Worm (Caenorhabditis elegans) whole organism, L4 larva: ENCODE measurements around the gene nhr-268.

Source experiments
- F37D6.2 ChIP-seq: sonication (generic microtip); optimal IDR thresholded peaks from 2 replicates; lab custom pipeline; 2016; ENCODE audit warnings: mild to moderate bottlenecking, missing genetic modification characterization, missing compliant biosample characterization
- F44E2.7 ChIP-seq: fragments of 200-800 bp; sonication (Bioruptor generic); IDR thresholded peaks from 2 replicates; pipeline ENCODE4 v2.1.2; 2022; ENCODE audit warnings: missing genetic modification characterization, missing compliant biosample characterization
- T20F7.1 ChIP-seq: fragments of 200-800 bp; sonication (Bioruptor generic); optimal IDR thresholded peaks from 2 replicates; lab custom pipeline; 2018; ENCODE audit warnings: mild to moderate bottlenecking, missing genetic modification characterization, missing compliant biosample characterization
- T26A8.4 ChIP-seq: fragments of 200-800 bp; sonication (Bioruptor generic); IDR thresholded peaks from 2 replicates; pipeline ENCODE4 v1.3.6; 2022; ENCODE audit warnings: missing genetic modification characterization, missing compliant biosample characterization
- Y105C5A.15 ChIP-seq: fragments of 200-800 bp; sonication (Bioruptor generic); IDR thresholded peaks from 2 replicates; pipeline ENCODE4 v1.3.6; 2022; ENCODE audit warnings: missing genetic modification characterization, missing compliant biosample characterization
- Y5F2A.4 ChIP-seq: fragments of 200-800 bp; sonication (Bioruptor generic); optimal IDR thresholded peaks from 2 replicates; lab custom pipeline; 2018; ENCODE audit warnings: mild to moderate bottlenecking, missing genetic modification characterization, missing compliant biosample characterization
- ZK546.5 ChIP-seq, 2 experiments: sonication (generic microtip); optimal IDR thresholded peaks; 2 replicates each; lab custom pipeline; 2017; ENCODE audit warnings: missing biosample characterization in 2 of 2, missing genetic modification characterization in 2 of 2
- aha-1 ChIP-seq: fragments of 150-350 bp; peaks from one replicate; lab custom pipeline; 2014; ENCODE audit warnings: missing biosample characterization, missing genetic modification characterization
- aly-2 ChIP-seq: sonication (generic microtip); optimal IDR thresholded peaks from 2 replicates; lab custom pipeline; 2018; ENCODE audit warnings: missing biosample characterization, missing genetic modification characterization
- attf-4 ChIP-seq: sonication (generic microtip); optimal IDR thresholded peaks from 3 replicates; lab custom pipeline; 2017; ENCODE audit warnings: missing biosample characterization, missing genetic modification characterization
- ceh-32 ChIP-seq: sonication (generic microtip); optimal IDR thresholded peaks from 2 replicates; lab custom pipeline; 2016; ENCODE audit warnings: mild to moderate bottlenecking, missing genetic modification characterization, missing compliant biosample characterization; ENCODE audit not compliant: poor library complexity
- ceh-62 ChIP-seq: sonication (generic microtip); optimal IDR thresholded peaks from 2 replicates; lab custom pipeline; 2017; ENCODE audit warnings: missing biosample characterization, missing genetic modification characterization
- ctbp-1 ChIP-seq: fragments of 200-800 bp; sonication (Bioruptor generic); IDR thresholded peaks from 2 replicates; pipeline ENCODE4 v1.3.6; 2022; ENCODE audit warnings: missing genetic modification reagents, missing genetic modification characterization, missing compliant biosample characterization
- daf-12 ChIP-seq: fragments of 150-350 bp; optimal IDR thresholded peaks from 2 replicates; lab custom pipeline; 2014; ENCODE audit warnings: missing biosample characterization, missing genetic modification reagents, missing genetic modification characterization
- daf-19 ChIP-seq: fragments of 200-800 bp; sonication (Bioruptor generic); conservative IDR thresholded peaks from 2 replicates; pipeline ENCODE4 v1.3.6; 2022; ENCODE audit warnings: missing genetic modification characterization, missing compliant biosample characterization
- dmd-9 ChIP-seq: fragments of 200-800 bp; sonication (Bioruptor generic); IDR thresholded peaks from 2 replicates; pipeline ENCODE4 v1.3.6; 2022; ENCODE audit warnings: missing genetic modification reagents, missing genetic modification characterization, missing compliant biosample characterization
- egl-27 ChIP-seq: sonication (generic microtip); optimal IDR thresholded peaks from 3 replicates; lab custom pipeline; 2017; ENCODE audit warnings: missing biosample characterization, missing genetic modification reagents, missing genetic modification characterization
- fos-1 ChIP-seq: fragments of 150-350 bp; optimal IDR thresholded peaks from 2 replicates; lab custom pipeline; 2014; ENCODE audit warnings: missing biosample characterization, missing genetic modification characterization
- hmg-1.1 ChIP-seq: fragments of 200-800 bp; sonication (Bioruptor generic); IDR thresholded peaks from 2 replicates; pipeline ENCODE4 v1.3.6; 2022; ENCODE audit warnings: missing genetic modification reagents, missing genetic modification characterization, missing compliant biosample characterization
- lin-13 ChIP-seq: fragments of 150-350 bp; optimal IDR thresholded peaks from 2 replicates; lab custom pipeline; 2014; ENCODE audit warnings: missing biosample characterization, missing genetic modification reagents, missing genetic modification characterization
- lin-29 ChIP-seq: fragments of 200-800 bp; sonication (Bioruptor generic); IDR thresholded peaks from 2 replicates; pipeline ENCODE4 v1.3.6; 2022; ENCODE audit warnings: missing genetic modification reagents, missing genetic modification characterization, missing compliant biosample characterization
- lin-38 ChIP-seq: fragments of 200-800 bp; sonication (Bioruptor generic); IDR thresholded peaks from 2 replicates; pipeline ENCODE4 v1.3.6; 2022; ENCODE audit warnings: missing genetic modification reagents, missing genetic modification characterization, missing compliant biosample characterization
- lsy-2 ChIP-seq, 2 experiments: fragments of 150-350 bp in 1 of 2; sonication (generic microtip) in 1 of 2; optimal IDR thresholded peaks; 2 replicates each; lab custom pipeline; 2014 to 2017; ENCODE audit warnings: missing biosample characterization in 2 of 2, missing genetic modification characterization in 2 of 2
- madf-9 ChIP-seq: fragments of 200-800 bp; sonication (Bioruptor generic); conservative IDR thresholded peaks from 2 replicates; pipeline ENCODE4 v1.3.6; 2022; ENCODE audit warnings: missing genetic modification reagents, missing genetic modification characterization, missing compliant biosample characterization
- mdt-29 ChIP-seq: fragments of 200-800 bp; sonication (Bioruptor generic); IDR thresholded peaks from 2 replicates; pipeline ENCODE4 v1.3.6; 2022; ENCODE audit warnings: missing genetic modification reagents, missing genetic modification characterization, missing compliant biosample characterization
- mxl-2 ChIP-seq: fragments of 200-800 bp; sonication (Bioruptor generic); conservative IDR thresholded peaks from 2 replicates; pipeline ENCODE4 v1.3.6; 2022; ENCODE audit warnings: missing genetic modification reagents, missing genetic modification characterization, missing compliant biosample characterization
- mxl-3 ChIP-seq: fragments of 200-800 bp; sonication (Bioruptor generic); optimal IDR thresholded peaks from 2 replicates; lab custom pipeline; 2018; ENCODE audit warnings: mild to moderate bottlenecking, missing genetic modification characterization, missing compliant biosample characterization
- nhr-10 ChIP-seq: fragments of 150-350 bp; optimal IDR thresholded peaks from 2 replicates; lab custom pipeline; 2014; ENCODE audit warnings: missing biosample characterization, missing genetic modification characterization
- nhr-11 ChIP-seq: fragments of 150-350 bp; optimal IDR thresholded peaks from 2 replicates; lab custom pipeline; 2014; ENCODE audit warnings: missing biosample characterization, missing genetic modification characterization
- nhr-48 ChIP-seq: sonication (generic microtip); optimal IDR thresholded peaks from 2 replicates; lab custom pipeline; 2016; ENCODE audit warnings: mild to moderate bottlenecking, missing genetic modification characterization, missing compliant biosample characterization
- nhr-77 ChIP-seq: fragments of 150-350 bp; optimal IDR thresholded peaks from 2 replicates; lab custom pipeline; 2014; ENCODE audit warnings: missing biosample characterization, missing genetic modification characterization
- skn-1 ChIP-seq: fragments of 150-350 bp; optimal IDR thresholded peaks from 2 replicates; lab custom pipeline; 2014; ENCODE audit warnings: missing biosample characterization, missing genetic modification characterization
- snpc-4 ChIP-seq: fragments of 150-350 bp; optimal IDR thresholded peaks from 2 replicates; lab custom pipeline; 2014; ENCODE audit warnings: missing biosample characterization, missing genetic modification characterization
- tag-97 ChIP-seq: fragments of 200-800 bp; sonication (Bioruptor generic); IDR thresholded peaks from 2 replicates; pipeline ENCODE4 v1.3.6; 2022; ENCODE audit warnings: missing genetic modification characterization, missing compliant biosample characterization
- unc-39 ChIP-seq: sonication (generic microtip); optimal IDR thresholded peaks from 2 replicates; lab custom pipeline; 2017; ENCODE audit warnings: missing biosample characterization, missing genetic modification characterization
- unc-62 ChIP-seq, 3 experiments: fragments of 150-350 bp in 1 of 3; sonication (generic microtip); optimal IDR thresholded peaks in 2 of 3; peaks in 1 of 3; 1 replicate in 1 of 3; 2 replicates in 2 of 3; lab custom pipeline; 2014 to 2017; ENCODE audit warnings: missing biosample characterization in 3 of 3, missing genetic modification characterization in 3 of 3, missing genetic modification reagents in 3 of 3, missing genotype in 1 of 3
- zag-1 ChIP-seq: fragments of 150-350 bp; optimal IDR thresholded peaks from 2 replicates; lab custom pipeline; 2014; ENCODE audit warnings: missing biosample characterization, missing genetic modification characterization
- ztf-7 ChIP-seq: fragments of 150-350 bp; optimal IDR thresholded peaks from 2 replicates; lab custom pipeline; 2014; ENCODE audit warnings: missing biosample characterization, missing genetic modification characterization

nhr-268 gene

DNA sequence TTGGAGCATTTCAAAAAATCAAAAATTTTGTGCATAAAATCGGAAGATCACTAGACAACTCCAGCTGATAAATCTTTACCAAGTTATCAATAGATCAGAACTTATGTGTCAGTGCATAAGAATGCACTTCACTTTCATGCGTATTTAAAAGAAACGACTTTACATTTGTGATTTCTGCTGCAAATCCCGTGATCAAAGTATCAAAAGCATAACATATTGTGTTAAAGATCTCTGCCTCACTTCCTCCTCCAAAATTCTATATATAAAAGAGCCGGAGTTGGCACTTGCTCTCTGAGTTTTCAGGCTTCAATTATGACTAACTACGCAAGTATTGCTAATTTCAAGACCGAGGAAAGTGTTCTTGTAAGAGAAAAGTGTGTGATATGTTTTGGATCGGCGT, 3.6 kb downstream of the nhr-268 start, which contains the start of gene nhr-198:
TSS of gene nhr-198 (plus strand) at position 313 of the 400 bp plus-strand sequence.
- no peak for TF ChIP-seq nhr-11
- no peak for TF ChIP-seq snpc-4 (tag; lab: Kevin White, UChicago)
- no peak for TF ChIP-seq nhr-10 (tag; lab: Kevin White, UChicago)
- no peak for TF ChIP-seq F44E2.7
- no peak for TF ChIP-seq Y105C5A.15 (GFP tag; lab: Robert Waterston, UW)
- TF ChIP-seq attf-4 (tag; lab: Kevin White, UChicago), result no peak
- no peak for TF ChIP-seq zag-1 (tag; lab: Kevin White, UChicago)
- no peak for TF ChIP-seq ceh-62 (tag; lab: Kevin White, UChicago)
- TF ChIP-seq aly-2 (tag; lab: Kevin White, UChicago), result no peak
- TF ChIP-seq daf-19, result no peak
- TF ChIP-seq nhr-48, result no peak
- TF ChIP-seq T20F7.1 (GFP tag; lab: Kevin White, UChicago), result no peak
- TF ChIP-seq aha-1 (tag; lab: Kevin White, UChicago), result no peak
- TF ChIP-seq mdt-29, result no peak
- TF ChIP-seq tag-97, result no peak
- TF ChIP-seq unc-62 (GFP tag; optimal IDR thresholded peaks at IDR 0.05 in 1 of 2; lab: Kevin White, UChicago), result no peak
- TF ChIP-seq unc-62 (tag; optimal IDR thresholded peaks at IDR 0.05; lab: Kevin White, UChicago), result no peak

DNA sequence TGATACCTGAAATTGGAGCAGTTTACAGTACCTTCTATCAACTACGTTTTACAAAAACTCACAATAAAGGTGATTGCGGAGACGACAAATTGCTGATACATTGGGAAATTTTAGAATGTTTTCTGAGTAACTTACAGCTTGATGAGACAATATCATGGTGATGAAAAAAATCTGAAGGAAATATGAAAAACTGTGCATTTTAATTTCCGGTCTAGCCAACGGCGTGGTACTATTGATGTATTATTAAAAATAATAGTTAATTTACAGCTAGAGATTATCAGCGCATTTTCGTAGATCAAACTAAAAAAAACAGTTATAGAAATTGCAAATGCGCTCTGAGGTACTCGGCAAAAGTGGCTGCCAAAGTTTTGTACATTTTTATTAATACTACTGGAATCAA, 8.0 kb downstream of the nhr-268 start, which contains the start of gene srx-29:
TSS of gene srx-29 (minus strand) at position 101 of the 400 bp plus-strand sequence.
- TF ChIP-seq madf-9 (GFP tag; lab: Robert Waterston, UW) (no peak), tag-97 (no peak), ztf-7 (no peak), unc-39 (tag; lab: Kevin White, UChicago) (no peak), hmg-1.1 (GFP tag; lab: Robert Waterston, UW) (no peak), fos-1 (tag; lab: Kevin White, UChicago) (no peak), nhr-77 (tag; lab: Kevin White, UChicago) (no peak), lsy-2 (tag; optimal IDR thresholded peaks at IDR 0.05; lab: Kevin White, UChicago) (no peak), aha-1 (tag; lab: Kevin White, UChicago) (no peak), Y5F2A.4 (GFP tag; lab: Kevin White, UChicago) (no peak), attf-4 (tag; lab: Kevin White, UChicago) (no peak), lin-13 (GFP tag; lab: Kevin White, UChicago) (no peak)

DNA sequence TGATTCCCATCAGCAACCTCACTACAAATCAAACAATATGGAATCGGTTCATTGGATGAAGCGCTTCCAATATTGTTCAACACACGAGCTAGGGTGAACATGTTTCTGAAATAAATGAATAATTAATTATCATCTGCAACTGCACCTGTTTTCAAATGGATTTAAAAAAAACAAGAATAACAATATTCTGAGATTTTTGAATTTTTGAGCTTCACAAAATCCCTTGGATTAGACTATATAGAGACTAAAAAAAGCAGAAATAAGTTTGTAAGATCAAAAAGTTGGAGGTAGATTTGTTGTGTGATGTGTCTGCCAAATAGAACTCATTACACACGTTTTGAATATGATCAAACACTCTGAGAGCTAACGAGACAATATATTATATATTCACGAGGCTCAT, 9.7 kb downstream of the nhr-268 start, which contains the start of gene nhr-199:
TSS of gene nhr-199 (minus strand) at position 101 of the 400 bp plus-strand sequence.
- TF ChIP-seq egl-27 (tag; lab: Kevin White, UChicago) (no peak), mxl-3 (GFP tag; lab: Kevin White, UChicago) (no peak), dmd-9 (GFP tag; lab: Robert Waterston, UW) (no peak)

DNA sequence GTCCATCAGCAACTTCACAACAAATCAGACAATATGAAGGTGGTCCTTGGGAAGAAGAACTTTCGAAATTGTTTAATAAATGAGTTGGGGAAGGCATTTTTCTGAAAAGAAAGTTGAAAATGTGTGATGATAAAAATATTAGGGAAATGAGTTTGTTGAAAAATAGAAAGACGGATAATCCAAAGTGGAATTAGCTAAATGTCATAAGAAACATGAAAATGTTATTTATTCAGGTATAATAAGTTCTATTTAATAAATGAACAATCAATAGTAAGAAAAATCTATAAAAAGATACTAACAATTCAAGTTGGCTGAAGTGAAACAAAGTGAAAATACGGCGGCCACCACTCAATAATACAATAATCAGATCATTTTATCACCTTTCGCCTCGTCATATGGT, 12.2 kb downstream of the nhr-268 start, which contains the start of gene nhr-53:
TSS of gene nhr-53 (minus strand) at position 101 of the 400 bp plus-strand sequence.
- TF ChIP-seq mxl-2 (GFP tag; lab: Robert Waterston, UW) (no peak), T26A8.4 (GFP tag; lab: Robert Waterston, UW) (no peak), lin-29 (GFP tag; lab: Robert Waterston, UW) (no peak), dmd-9 (GFP tag; lab: Robert Waterston, UW) (no peak), daf-12 (tag; lab: Kevin White, UChicago) (no peak), ZK546.5 (tag; optimal IDR thresholded peaks at IDR 0.05; lab: Kevin White, UChicago) (no peak), lin-38 (GFP tag; lab: Robert Waterston, UW) (no peak), F37D6.2 (tag; lab: Kevin White, UChicago) (no peak), skn-1 (no peak), ceh-32 (tag; lab: Kevin White, UChicago) (no peak), lin-13 (GFP tag; lab: Kevin White, UChicago) (no peak), F44E2.7 (no peak), aly-2 (tag; lab: Kevin White, UChicago) (no peak), ctbp-1 (GFP tag; lab: Robert Waterston, UW) (no peak)
